Fruit fly (Drosophila melanogaster) whole organism, prepupa: ENCODE data around the gene CG14132.

Source experiments
- Blimp-1 ChIP-seq: fragments of 200-800 bp; sonication (Bioruptor generic); optimal IDR thresholded peaks from 3 replicates; lab custom pipeline; 2017; ENCODE audit warnings: missing biosample characterization, missing genetic modification characterization, mild to moderate bottlenecking, moderate library complexity, missing genetic modification reagents
- CG10631 ChIP-seq: fragments of 200-800 bp; sonication (Bioruptor generic); optimal IDR thresholded peaks from 2 replicates; lab custom pipeline; 2016; ENCODE audit warnings: missing biosample characterization, missing genetic modification characterization
- CG11294 ChIP-seq: fragments of 200-800 bp; sonication (Bioruptor generic); IDR thresholded peaks from 2 replicates; pipeline ENCODE4 v1.3.6; 2022; ENCODE audit warnings: missing biosample characterization, missing genetic modification characterization
- CG15336 ChIP-seq: fragments of 200-800 bp; sonication (Bioruptor generic); IDR thresholded peaks from 2 replicates; pipeline ENCODE4 v1.3.6; 2022; ENCODE audit warnings: missing biosample characterization, missing genetic modification characterization
- CG3032 ChIP-seq: fragments of 200-800 bp; optimal IDR thresholded peaks from 2 replicates; lab custom pipeline; 2019; ENCODE audit warnings: missing biosample characterization, mild to moderate bottlenecking, missing genetic modification characterization, moderate library complexity
- CG31627 ChIP-seq: fragments of 200-800 bp; sonication (Bioruptor generic); optimal IDR thresholded peaks from 3 replicates; lab custom pipeline; 2016; ENCODE audit warnings: missing biosample characterization, missing genetic modification characterization
- CG32006 ChIP-seq: fragments of 200-800 bp; sonication (Bioruptor generic); optimal IDR thresholded peaks from 3 replicates; lab custom pipeline; 2017; ENCODE audit warnings: missing biosample characterization, mild to moderate bottlenecking, missing genetic modification characterization
- CG3919 ChIP-seq: fragments of 200-800 bp; sonication (Bioruptor generic); optimal IDR thresholded peaks from 3 replicates; lab custom pipeline; 2016; ENCODE audit warnings: missing biosample characterization, missing genetic modification characterization
- CG4318 ChIP-seq: fragments of 200-800 bp; sonication (Bioruptor generic); optimal IDR thresholded peaks from 3 replicates; lab custom pipeline; 2017; ENCODE audit warnings: missing biosample characterization, mild to moderate bottlenecking, missing genetic modification characterization
- CG6276 ChIP-seq: fragments of 200-800 bp; sonication (Bioruptor generic); optimal IDR thresholded peaks from 2 replicates; lab custom pipeline; 2017; ENCODE audit warnings: missing biosample characterization, mild to moderate bottlenecking, missing genetic modification characterization
- CG6792 ChIP-seq: fragments of 200-800 bp; sonication (Bioruptor generic); optimal IDR thresholded peaks from 3 replicates; lab custom pipeline; 2016; ENCODE audit warnings: missing biosample characterization, missing genetic modification characterization
- CG7368 ChIP-seq: fragments of 200-800 bp; sonication (Bioruptor generic); optimal IDR thresholded peaks from 3 replicates; lab custom pipeline; 2016; ENCODE audit warnings: missing biosample characterization, missing genetic modification characterization
- Eip78C ChIP-seq: fragments of 200-800 bp; sonication (Bioruptor generic); peaks from one replicate; lab custom pipeline; 2016; ENCODE audit warnings: missing biosample characterization, missing genetic modification characterization
- Eip93F ChIP-seq: fragments of 200-800 bp; sonication (Bioruptor generic); optimal IDR thresholded peaks from 2 replicates; lab custom pipeline; 2016; ENCODE audit warnings: missing biosample characterization, mild to moderate bottlenecking, missing genetic modification characterization
- Gug ChIP-seq: fragments of 200-800 bp; sonication (Bioruptor generic); IDR thresholded peaks from 2 replicates; pipeline ENCODE4 v1.3.6; 2022; ENCODE audit warnings: missing biosample characterization, missing genetic modification characterization
- Hr38 ChIP-seq: sonication (Bioruptor generic); optimal IDR thresholded peaks from 2 replicates; lab custom pipeline; 2016; ENCODE audit warnings: missing biosample characterization, missing genetic modification characterization
- Hr39 ChIP-seq: fragments of 200-800 bp; sonication (Bioruptor generic); optimal IDR thresholded peaks from 2 replicates; lab custom pipeline; 2016; ENCODE audit warnings: missing biosample characterization, missing genetic modification characterization
- Hr4 ChIP-seq: fragments of 200-800 bp; sonication (Bioruptor generic); optimal IDR thresholded peaks from 3 replicates; lab custom pipeline; 2016; ENCODE audit warnings: missing biosample characterization, missing genetic modification characterization
- Lpt ChIP-seq: fragments of 200-800 bp; sonication (Bioruptor generic); optimal IDR thresholded peaks from 3 replicates; lab custom pipeline; 2016; ENCODE audit warnings: missing biosample characterization, missing genetic modification characterization
- Met ChIP-seq: fragments of 200-800 bp; sonication (Bioruptor generic); optimal IDR thresholded peaks from 3 replicates; lab custom pipeline; 2016; ENCODE audit warnings: missing biosample characterization, missing genetic modification characterization
- Sox14 ChIP-seq: fragments of 200-800 bp; sonication (Bioruptor generic); optimal IDR thresholded peaks from 3 replicates; lab custom pipeline; 2016; ENCODE audit warnings: missing biosample characterization, missing genetic modification characterization
- Sox15 ChIP-seq: fragments of 200-800 bp; sonication (Bioruptor generic); optimal IDR thresholded peaks from 3 replicates; lab custom pipeline; 2016; ENCODE audit warnings: missing biosample characterization, missing genetic modification characterization
- achi ChIP-seq: fragments of 200-800 bp; sonication (Bioruptor generic); optimal IDR thresholded peaks from 3 replicates; lab custom pipeline; 2016; ENCODE audit warnings: missing biosample characterization, missing genetic modification characterization
- acj6 ChIP-seq: fragments of 200-800 bp; sonication (Bioruptor generic); optimal IDR thresholded peaks from 3 replicates; lab custom pipeline; 2016; ENCODE audit warnings: missing biosample characterization, missing genetic modification characterization
- cyc ChIP-seq: fragments of 200-800 bp; sonication (Bioruptor generic); optimal IDR thresholded peaks from 3 replicates; lab custom pipeline; 2016; ENCODE audit warnings: missing biosample characterization, missing genetic modification characterization
- dsx ChIP-seq: fragments of 200-800 bp; optimal IDR thresholded peaks from 3 replicates; lab custom pipeline; 2019; ENCODE audit warnings: missing biosample characterization, mild to moderate bottlenecking, missing genetic modification characterization, moderate library complexity; ENCODE audit not compliant: poor library complexity, severe bottlenecking
- eg ChIP-seq: fragments of 200-800 bp; sonication (Bioruptor generic); IDR thresholded peaks from 3 replicates; pipeline ENCODE4 v1.3.6; 2022; ENCODE audit warnings: missing biosample characterization, missing genetic modification characterization
- esn ChIP-seq: fragments of 200-800 bp; sonication (Bioruptor generic); optimal IDR thresholded peaks from 2 replicates; lab custom pipeline; 2016; ENCODE audit warnings: missing biosample characterization, mild to moderate bottlenecking, missing genetic modification characterization, moderate library complexity
- fd85E ChIP-seq: fragments of 200-800 bp; sonication (Bioruptor generic); optimal IDR thresholded peaks from 3 replicates; lab custom pipeline; 2016; ENCODE audit warnings: missing biosample characterization, missing genetic modification characterization
- fkh ChIP-seq: fragments of 200-800 bp; sonication (Bioruptor generic); optimal IDR thresholded peaks from 3 replicates; lab custom pipeline; 2017; ENCODE audit warnings: missing biosample characterization, mild to moderate bottlenecking, missing genetic modification characterization, moderate library complexity
- pdm3 ChIP-seq: fragments of 200-800 bp; sonication (Bioruptor generic); optimal IDR thresholded peaks from 3 replicates; lab custom pipeline; 2016; ENCODE audit warnings: missing biosample characterization, missing genetic modification characterization
- salr ChIP-seq, 2 experiments: fragments of 200-800 bp; sonication (Bioruptor generic); optimal IDR thresholded peaks; 3 replicates each; lab custom pipeline; 2016 to 2018; ENCODE audit warnings: missing biosample characterization in 2 of 2, missing genetic modification characterization in 2 of 2, mild to moderate bottlenecking in 1 of 2
- topi ChIP-seq: fragments of 200-800 bp; sonication (Bioruptor generic); optimal IDR thresholded peaks from 3 replicates; lab custom pipeline; 2016; ENCODE audit warnings: missing biosample characterization, missing genetic modification characterization
- vri ChIP-seq: fragments of 200-800 bp; sonication (Bioruptor generic); optimal IDR thresholded peaks from 3 replicates; lab custom pipeline; 2016; ENCODE audit warnings: missing biosample characterization, mild to moderate bottlenecking, missing genetic modification characterization

CG14132 gene

DNA sequence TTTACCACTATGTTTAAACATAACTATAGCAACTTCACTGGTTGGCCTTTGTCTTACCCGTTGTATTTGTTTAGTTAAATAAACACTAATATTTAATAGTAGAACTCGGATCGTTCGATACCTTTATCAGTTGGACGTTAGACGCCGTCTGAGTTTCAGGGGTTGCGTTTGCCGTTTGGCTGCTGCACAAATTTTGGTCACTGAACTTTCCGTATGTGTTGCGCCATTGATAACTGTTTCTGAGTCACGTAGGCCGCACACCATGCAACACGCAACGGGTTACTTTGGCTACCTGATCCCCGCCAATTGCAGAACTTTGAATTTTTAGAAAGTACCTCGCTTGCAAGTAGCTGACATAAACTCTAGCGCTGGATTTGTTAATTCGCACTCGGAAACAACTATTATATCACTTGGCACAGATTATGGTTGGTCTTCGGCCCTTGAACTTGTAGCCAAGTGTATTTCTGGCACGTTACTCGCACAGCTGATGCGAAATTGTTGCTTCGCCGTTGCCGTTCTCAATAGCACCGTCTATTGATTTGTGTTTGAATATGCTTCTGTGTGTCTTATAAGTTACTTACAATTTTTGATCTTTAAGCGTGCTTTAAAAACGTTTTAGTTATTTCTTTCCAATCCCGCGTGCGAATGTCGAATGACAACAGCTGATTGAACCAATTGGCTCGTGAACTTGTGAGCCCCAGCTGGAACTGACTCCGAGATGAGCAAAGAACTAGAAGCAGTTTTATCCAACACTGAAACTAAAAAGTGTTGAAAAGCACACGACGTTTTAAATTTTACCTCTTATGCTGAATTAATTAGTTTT, 18.6 kb downstream of the CG14132 start, which contains the start of gene Dph1 (continued):
- TF ChIP-seq vri (GFP tag; lab: Kevin White, UChicago), result peak; percentile 95
- peak; percentile 96 for TF ChIP-seq dsx (GFP tag; lab: Kevin White, UChicago)
- TF ChIP-seq Met (GFP tag; lab: Kevin White, UChicago), result peak; percentile 94
- peak; percentile 93 for TF ChIP-seq topi (GFP tag; lab: Kevin White, UChicago)
- peak; percentile 85 for TF ChIP-seq Sox15 (GFP tag; lab: Kevin White, UChicago)
- TF ChIP-seq Sox14, result peak; percentile 93
- TF ChIP-seq CG3919 (GFP tag; lab: Kevin White, UChicago), result peak; percentile 93
- peak; percentile 94 for TF ChIP-seq esn (GFP tag; lab: Kevin White, UChicago)
- TF ChIP-seq fd85E (GFP tag; lab: Kevin White, UChicago), result peak; percentile 88
- peak; percentile 90 for TF ChIP-seq Lpt (GFP tag; lab: Kevin White, UChicago)
- TF ChIP-seq CG3032 (tag; lab: Kevin White, UChicago), result peak; percentile 87
- peak; percentile 92 for TF ChIP-seq CG6792 (GFP tag; lab: Kevin White, UChicago)
- peak; percentile 89 for TF ChIP-seq CG4318 (GFP tag; lab: Kevin White, UChicago)
- TF ChIP-seq, all 60 proteins: peak for 59

dm6 chr3L:11695827-11696226, 19.3 kb downstream of the CG14132 start:
- TF ChIP-seq Eip78C (GFP tag; lab: Kevin White, UChicago) (peak; percentile 19), CG32006 (GFP tag; lab: Kevin White, UChicago) (no peak)

dm6 chr3L:11695063-11695462, 20.0 kb downstream of the CG14132 start:
- TF ChIP-seq CG6792 (GFP tag; lab: Kevin White, UChicago), result no peak
- TF ChIP-seq CG31627 (GFP tag; lab: Kevin White, UChicago), result no peak
- TF ChIP-seq esn (GFP tag; lab: Kevin White, UChicago), result no peak
- TF ChIP-seq CG7368, result no peak
- TF ChIP-seq achi (GFP tag; lab: Kevin White, UChicago), result no peak
- no peak for TF ChIP-seq Hr4
- TF ChIP-seq Hr38 (GFP tag; lab: Kevin White, UChicago), result no peak
- TF ChIP-seq cyc, result no peak
- TF ChIP-seq Sox15 (GFP tag; lab: Kevin White, UChicago), result no peak
- TF ChIP-seq CG11294 (GFP tag; lab: Robert Waterston, UW), result no peak
- TF ChIP-seq pdm3, result no peak

DNA sequence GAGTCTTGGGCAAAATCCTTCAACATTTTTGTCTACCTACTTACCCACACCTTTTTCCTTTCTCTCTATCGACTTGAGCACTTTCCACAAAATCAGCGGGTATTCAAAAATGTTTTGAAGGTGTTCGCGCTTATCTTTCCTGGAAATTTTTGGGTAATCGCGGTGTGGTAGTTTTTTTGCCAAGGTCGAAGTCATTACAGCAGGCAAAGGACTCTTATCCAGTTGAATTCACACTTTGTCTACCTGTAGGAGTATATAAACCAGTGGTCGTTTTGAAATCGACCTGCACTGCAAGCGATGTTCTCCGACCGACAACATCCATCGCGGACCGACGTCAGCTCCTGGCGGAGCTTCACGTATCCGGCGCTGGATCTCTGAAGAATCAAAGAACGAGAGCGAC, 22.2 kb downstream of the CG14132 start:
- no peak for TF ChIP-seq salr (GFP tag; optimal IDR thresholded peaks at IDR 0.05; lab: Kevin White, UChicago)
- TF ChIP-seq, all 60 proteins: peak for 0

- TF ChIP-seq CG15336, result no peak
- no peak for TF ChIP-seq CG10631 (GFP tag; lab: Kevin White, UChicago)
- no peak for TF ChIP-seq Eip93F (GFP tag; lab: Kevin White, UChicago)
- TF ChIP-seq Eip78C (GFP tag; lab: Kevin White, UChicago), result no peak
- TF ChIP-seq acj6 (GFP tag; lab: Kevin White, UChicago), result no peak
- no peak for TF ChIP-seq salr (GFP tag; optimal IDR thresholded peaks at IDR 0.05; lab: Kevin White, UChicago)
- TF ChIP-seq cyc, result no peak
- TF ChIP-seq CG11294 (GFP tag; lab: Robert Waterston, UW), result no peak
- peak; percentile 2 for TF ChIP-seq CG3032 (tag; lab: Kevin White, UChicago)
- TF ChIP-seq Blimp-1, result peak; percentile 38
- TF ChIP-seq eg (GFP tag; lab: Robert Waterston, UW), result no peak
- TF ChIP-seq Gug (GFP tag; lab: Robert Waterston, UW), result no peak
- TF ChIP-seq Hr39, result no peak
- TF ChIP-seq CG6792 (GFP tag; lab: Kevin White, UChicago), result no peak
- no peak for TF ChIP-seq fd85E (GFP tag; lab: Kevin White, UChicago)
- no peak for TF ChIP-seq CG6276 (GFP tag; lab: Kevin White, UChicago)
- TF ChIP-seq fkh, result peak; percentile 62
Measured at dm6 chr3L:11691203-11691797, 23.8 kb downstream of the CG14132 start, which contains the start of the genes Pldn and CG14135. Gene Pldn, minus strand, starts transcription at chr3L:11691399. Gene CG14135, plus strand, starts transcription at chr3L:11691571.
